Fruit fly (Drosophila melanogaster): Measurements from ENCODE around the gene VhaAC45RP.

The VhaAC45RP gene

dm6 chr3R:30166159-30166784 is at the start of gene VhaAC45RP:
TSS of gene VhaAC45RP (minus strand) at chr3R:30166419.
- TF ChIP-seq EcR (GFP tag; optimal IDR thresholded peaks at IDR 0.05), result no peak

DNA sequence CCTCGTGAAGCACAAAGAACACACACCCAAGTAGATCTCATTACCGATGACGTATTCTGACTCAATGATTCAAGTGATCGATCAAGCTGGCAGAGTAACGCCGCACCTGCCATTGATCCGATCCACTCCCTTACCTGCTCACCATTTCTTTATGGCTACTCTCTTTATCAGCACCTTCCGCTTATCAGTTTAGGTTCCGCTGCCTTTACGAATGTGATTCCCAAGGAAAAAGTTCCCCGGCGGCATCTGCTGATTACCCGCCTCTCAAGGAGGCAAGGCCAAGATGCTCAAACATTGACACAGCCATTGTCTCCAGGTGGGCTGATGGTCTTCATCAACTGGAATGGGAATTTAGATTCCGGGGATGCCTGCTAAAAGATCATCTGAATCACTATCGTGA is 48.8 kb upstream of the VhaAC45RP start:
- TF ChIP-seq Pif1A (GFP tag; optimal IDR thresholded peaks at IDR 0.05) (no peak), CG17806 (tag; optimal IDR thresholded peaks at IDR 0.05) (no peak), CG8301 (tag; optimal IDR thresholded peaks at IDR 0.05) (no peak), D1 (tag; optimal IDR thresholded peaks at IDR 0.05) (no peak), CG14655 (GFP tag; optimal IDR thresholded peaks at IDR 0.05) (no peak), Pif1B (GFP tag; optimal IDR thresholded peaks at IDR 0.05) (no peak), EcR (GFP tag; optimal IDR thresholded peaks at IDR 0.05) (no peak), CG10348 (GFP tag; IDR thresholded peaks at IDR 0.05) (no peak), CG12605 (GFP tag; IDR thresholded peaks at IDR 0.05) (no peak)

DNA sequence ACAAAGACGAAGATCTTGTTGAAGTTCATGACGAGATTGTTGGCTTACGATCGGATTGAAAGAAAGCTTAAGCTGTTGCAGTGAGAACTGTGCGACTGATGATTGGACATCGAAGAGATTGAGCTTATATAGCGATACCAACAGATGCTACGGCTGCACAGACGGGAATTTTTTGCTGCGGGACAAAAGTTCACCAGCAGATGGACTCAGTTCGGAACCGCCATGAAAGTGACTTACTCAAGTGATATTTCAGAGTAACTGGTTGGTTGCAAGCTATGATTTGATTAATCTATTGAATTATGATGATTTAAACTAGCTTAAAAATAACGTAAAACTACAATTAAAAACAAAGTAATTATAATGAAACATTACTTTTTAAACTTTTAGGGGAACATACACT is 47.5 kb upstream of the VhaAC45RP start, which contains the start of gene CecB:
Gene CecB (minus strand): TSS at position 101 of the 400 bp plus-strand sequence.
- TF ChIP-seq EcR (GFP tag; optimal IDR thresholded peaks at IDR 0.05) (no peak), Pif1B (GFP tag; optimal IDR thresholded peaks at IDR 0.05) (no peak), Ets98B (GFP tag; IDR thresholded peaks at IDR 0.05) (no peak), CG8301 (tag; optimal IDR thresholded peaks at IDR 0.05) (no peak), CG15710 (tag; optimal IDR thresholded peaks at IDR 0.05) (no peak), CG17806 (tag; optimal IDR thresholded peaks at IDR 0.05) (no peak), CG32121 (GFP tag; IDR thresholded peaks at IDR 0.05) (no peak), CG9948 (tag; optimal IDR thresholded peaks at IDR 0.05) (no peak), fd96Ca (GFP tag; IDR thresholded peaks at IDR 0.05) (no peak), gl (tag; optimal IDR thresholded peaks at IDR 0.05) (no peak), CG10348 (GFP tag; IDR thresholded peaks at IDR 0.05) (no peak), CG14655 (GFP tag; optimal IDR thresholded peaks at IDR 0.05) (no peak), Snoo (tag; optimal IDR thresholded peaks at IDR 0.05) (no peak), D1 (tag; optimal IDR thresholded peaks at IDR 0.05) (no peak), CG4496 (GFP tag; IDR thresholded peaks at IDR 0.05) (no peak), CG34367 (tag; optimal IDR thresholded peaks at IDR 0.05) (no peak), CG12605 (GFP tag; IDR thresholded peaks at IDR 0.05) (no peak), CG13204 (GFP tag; optimal IDR thresholded peaks at IDR 0.05) (no peak), rn (GFP tag; IDR thresholded peaks at IDR 0.05) (no peak), CG8159 (tag; optimal IDR thresholded peaks at IDR 0.05) (no peak)

DNA sequence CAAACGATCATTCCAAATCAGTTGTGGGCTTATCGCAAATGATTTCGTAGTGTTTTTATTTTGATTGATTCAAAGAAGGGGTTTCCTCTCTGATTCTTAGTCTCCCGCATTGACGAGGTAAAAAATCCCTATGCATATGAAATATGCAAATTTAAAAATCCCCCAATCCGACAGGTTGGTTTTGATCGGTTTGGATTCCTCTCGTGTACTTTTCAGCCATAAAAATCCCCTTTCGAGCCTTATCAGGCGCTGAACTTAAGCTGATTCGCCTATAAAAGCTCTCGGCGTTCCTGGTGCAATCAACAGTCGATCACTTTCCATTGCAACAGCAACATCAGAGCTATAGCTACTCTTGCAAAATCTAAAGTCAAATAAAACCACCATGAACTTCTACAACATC is 45.6 kb upstream of the VhaAC45RP start, which contains the start of gene CecA2:
Gene CecA2 (plus strand): TSS at position 301 of the 400 bp plus-strand sequence.
- TF ChIP-seq CG15710 (tag; optimal IDR thresholded peaks at IDR 0.05) (no peak), CG8301 (tag; optimal IDR thresholded peaks at IDR 0.05) (no peak), CG10348 (GFP tag; IDR thresholded peaks at IDR 0.05) (no peak), EcR (GFP tag; optimal IDR thresholded peaks at IDR 0.05) (no peak), gl (tag; optimal IDR thresholded peaks at IDR 0.05) (no peak), rn (GFP tag; IDR thresholded peaks at IDR 0.05) (no peak), Ets98B (GFP tag; IDR thresholded peaks at IDR 0.05) (no peak), Snoo (tag; optimal IDR thresholded peaks at IDR 0.05) (no peak), CG4496 (GFP tag; IDR thresholded peaks at IDR 0.05) (no peak), CG8159 (tag; optimal IDR thresholded peaks at IDR 0.05) (no peak), fd96Ca (GFP tag; IDR thresholded peaks at IDR 0.05) (no peak), CG17806 (tag; optimal IDR thresholded peaks at IDR 0.05) (no peak), CG13204 (GFP tag; optimal IDR thresholded peaks at IDR 0.05) (no peak), Pif1A (GFP tag; optimal IDR thresholded peaks at IDR 0.05) (no peak), CG14655 (GFP tag; optimal IDR thresholded peaks at IDR 0.05) (no peak), CG12605 (GFP tag; IDR thresholded peaks at IDR 0.05) (no peak), Pif1B (GFP tag; optimal IDR thresholded peaks at IDR 0.05) (no peak)

dm6 chr3R:30210560-30210959 is 44.3 kb upstream of the VhaAC45RP start, which contains the start of gene CecA1:
TSS of gene CecA1 (plus strand) at chr3R:30210874.
- TF ChIP-seq fd96Ca (GFP tag; IDR thresholded peaks at IDR 0.05), result no peak
- no peak for TF ChIP-seq CG17806 (tag; optimal IDR thresholded peaks at IDR 0.05)
- no peak for TF ChIP-seq CG10348 (GFP tag; IDR thresholded peaks at IDR 0.05)
- TF ChIP-seq CG15710 (tag; optimal IDR thresholded peaks at IDR 0.05), result no peak
- no peak for TF ChIP-seq CG12605 (GFP tag; IDR thresholded peaks at IDR 0.05)
- no peak for TF ChIP-seq CG8301 (tag; optimal IDR thresholded peaks at IDR 0.05)
- TF ChIP-seq D1 (tag; optimal IDR thresholded peaks at IDR 0.05), result no peak
- no peak for TF ChIP-seq gl (tag; optimal IDR thresholded peaks at IDR 0.05)
- no peak for TF ChIP-seq CG4496 (GFP tag; IDR thresholded peaks at IDR 0.05)
- no peak for TF ChIP-seq CG34367 (tag; optimal IDR thresholded peaks at IDR 0.05)
- no peak for TF ChIP-seq Ets98B (GFP tag; IDR thresholded peaks at IDR 0.05)
- no peak for TF ChIP-seq CG9948 (tag; optimal IDR thresholded peaks at IDR 0.05)
- TF ChIP-seq rn (GFP tag; IDR thresholded peaks at IDR 0.05), result no peak
- TF ChIP-seq EcR (GFP tag; optimal IDR thresholded peaks at IDR 0.05), result no peak
- TF ChIP-seq Pif1A (GFP tag; optimal IDR thresholded peaks at IDR 0.05), result no peak
- TF ChIP-seq CG8159 (tag; optimal IDR thresholded peaks at IDR 0.05), result no peak
- no peak for TF ChIP-seq Snoo (tag; optimal IDR thresholded peaks at IDR 0.05)
- no peak for TF ChIP-seq Pif1B (GFP tag; optimal IDR thresholded peaks at IDR 0.05)
- TF ChIP-seq CG32121 (GFP tag; IDR thresholded peaks at IDR 0.05), result no peak

DNA sequence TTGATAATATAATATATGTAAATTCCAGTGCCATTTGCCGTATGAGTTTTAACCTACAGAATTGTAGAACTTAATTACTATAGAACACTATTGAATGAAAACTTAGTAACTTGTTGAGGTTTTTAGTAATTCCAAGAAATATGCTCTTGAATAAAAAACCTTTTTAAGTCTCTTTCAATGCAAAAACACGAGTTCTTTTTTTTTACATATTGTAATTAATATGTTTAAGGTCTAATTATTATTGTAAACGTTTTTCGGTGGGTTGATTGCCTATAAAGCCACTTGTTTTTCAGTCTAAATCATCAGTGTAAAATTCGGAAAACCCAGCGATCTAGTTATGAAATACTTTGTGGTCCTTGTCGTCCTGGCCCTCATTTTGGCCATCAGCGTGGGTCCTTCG is 43.4 kb upstream of the VhaAC45RP start, which contains the start of gene Anp:
Gene Anp (plus strand): TSS at position 301 of the 400 bp plus-strand sequence.
- TF ChIP-seq CG8159 (tag; optimal IDR thresholded peaks at IDR 0.05) (no peak), CG9948 (tag; optimal IDR thresholded peaks at IDR 0.05) (no peak), CG32121 (GFP tag; IDR thresholded peaks at IDR 0.05) (no peak), CG4496 (GFP tag; IDR thresholded peaks at IDR 0.05) (no peak), CG34367 (tag; optimal IDR thresholded peaks at IDR 0.05) (no peak), CG17806 (tag; optimal IDR thresholded peaks at IDR 0.05) (no peak), CG12605 (GFP tag; IDR thresholded peaks at IDR 0.05) (no peak)

All from whole organism, pupa.